Fruit fly (Drosophila melanogaster) whole organism, embryonic: ENCODE data around the gene CG15517.

Experiments used
- CG11398 ChIP-seq: fragments of 200-800 bp; sonication (Bioruptor generic); optimal IDR thresholded peaks from 2 replicates; lab custom pipeline; 2016; ENCODE audit warnings: missing biosample characterization, missing genetic modification characterization
- CG11456 ChIP-seq: fragments of 200-800 bp; sonication (Bioruptor generic); IDR thresholded peaks from 3 replicates; pipeline ENCODE4 v1.3.6; 2022; ENCODE audit warnings: missing biosample characterization, missing genetic modification characterization
- CG12659 ChIP-seq: fragments of 200-800 bp; sonication (Bioruptor generic); optimal IDR thresholded peaks from 3 replicates; lab custom pipeline; 2017; ENCODE audit warnings: mild to moderate bottlenecking, missing biosample characterization, missing genetic modification reagents, missing genetic modification characterization
- CG14710 ChIP-seq: fragments of 200-800 bp; sonication (Bioruptor generic); optimal IDR thresholded peaks from 3 replicates; lab custom pipeline; 2019; ENCODE audit warnings: missing biosample characterization, mild to moderate bottlenecking, missing genetic modification characterization, moderate library complexity
- CG17568 ChIP-seq: fragments of 200-800 bp; sonication (Bioruptor generic); optimal IDR thresholded peaks from 2 replicates; lab custom pipeline; 2018; ENCODE audit warnings: missing biosample characterization, mild to moderate bottlenecking, missing genetic modification characterization, moderate library complexity
- CG17829 ChIP-seq: fragments of 200-800 bp; optimal IDR thresholded peaks from 2 replicates; lab custom pipeline; 2019; ENCODE audit warnings: missing biosample characterization, mild to moderate bottlenecking, missing genetic modification characterization, moderate library complexity
- CG30403 ChIP-seq: fragments of 200-800 bp; sonication (Bioruptor generic); optimal IDR thresholded peaks from 3 replicates; lab custom pipeline; 2016; ENCODE audit warnings: missing biosample characterization, missing genetic modification characterization
- CG3847 ChIP-seq: fragments of 200-800 bp; sonication (Bioruptor generic); IDR thresholded peaks from 2 replicates; pipeline ENCODE4 v1.3.6; 2022; ENCODE audit warnings: missing biosample characterization, missing genetic modification characterization
- CG42726 ChIP-seq: fragments of 200-800 bp; sonication (Bioruptor generic); IDR thresholded peaks from 2 replicates; pipeline ENCODE4 v1.3.6; 2022; ENCODE audit warnings: missing biosample characterization, missing genetic modification characterization; ENCODE audit not compliant: partially characterized antibody
- CG7839 ChIP-seq: fragments of 200-800 bp; sonication (Bioruptor generic); optimal IDR thresholded peaks from 3 replicates; lab custom pipeline; 2018; ENCODE audit warnings: missing biosample characterization, mild to moderate bottlenecking, missing genetic modification characterization, moderate library complexity
- CG8290 ChIP-seq, 3 experiments: fragments of 200-800 bp; sonication (Bioruptor generic); optimal IDR thresholded peaks; 2 replicates each; lab custom pipeline; 2016 to 2019; ENCODE audit warnings: missing biosample characterization in 3 of 3, missing genetic modification characterization in 3 of 3, mild to moderate bottlenecking in 2 of 3, moderate library complexity in 1 of 3
- CG9932 ChIP-seq: fragments of 200-800 bp; sonication (Bioruptor generic); IDR thresholded peaks from 2 replicates; pipeline ENCODE4 v1.3.6; 2022; ENCODE audit warnings: missing biosample characterization, missing genetic modification characterization
- CTCF ChIP-seq: fragments of 200-800 bp; sonication (Bioruptor generic); optimal IDR thresholded peaks from 2 replicates; lab custom pipeline; 2017; ENCODE audit warnings: missing biosample characterization, mild to moderate bottlenecking, missing genetic modification characterization, moderate library complexity
- Camta ChIP-seq: fragments of 200-800 bp; sonication (Bioruptor generic); optimal IDR thresholded peaks from 2 replicates; lab custom pipeline; 2016; ENCODE audit warnings: missing biosample characterization, missing genetic modification characterization
- Deaf1 ChIP-seq: fragments of 200-800 bp; optimal IDR thresholded peaks from 3 replicates; lab custom pipeline; 2019; ENCODE audit warnings: missing biosample characterization, mild to moderate bottlenecking, missing genetic modification characterization, moderate library complexity
- Dek ChIP-seq: fragments of 200-800 bp; sonication (Bioruptor generic); optimal IDR thresholded peaks from 3 replicates; lab custom pipeline; 2019; ENCODE audit warnings: missing biosample characterization, mild to moderate bottlenecking, missing genetic modification characterization, moderate library complexity
- Dip2 ChIP-seq: fragments of 200-800 bp; sonication (Bioruptor generic); IDR thresholded peaks from 2 replicates; pipeline ENCODE4 v1.3.6; 2022; ENCODE audit warnings: missing biosample characterization, missing genetic modification characterization
- Dp ChIP-seq: fragments of 200-800 bp; sonication (Bioruptor generic); optimal IDR thresholded peaks from 2 replicates; lab custom pipeline; 2018; ENCODE audit warnings: missing biosample characterization, mild to moderate bottlenecking, missing genetic modification characterization, moderate library complexity
- Drgx ChIP-seq: fragments of 200-800 bp; sonication (Bioruptor generic); IDR thresholded peaks from 2 replicates; pipeline ENCODE4 v1.3.6; 2022; ENCODE audit warnings: missing biosample characterization, missing genetic modification characterization
- E2f2 ChIP-seq: fragments of 200-800 bp; sonication (Bioruptor generic); IDR thresholded peaks from 2 replicates; pipeline ENCODE4 v1.3.6; 2022; ENCODE audit warnings: missing biosample characterization, missing genetic modification characterization
- Ets65A ChIP-seq: fragments of 200-800 bp; sonication (Bioruptor generic); peaks from one replicate; lab custom pipeline; 2016; ENCODE audit warnings: missing biosample characterization, missing genetic modification characterization
- Fer1 ChIP-seq: fragments of 200-800 bp; sonication (Bioruptor generic); optimal IDR thresholded peaks from 2 replicates; lab custom pipeline; 2017; ENCODE audit warnings: missing biosample characterization, mild to moderate bottlenecking, missing genetic modification characterization
- Hand ChIP-seq: fragments of 200-800 bp; sonication (Bioruptor generic); optimal IDR thresholded peaks from 2 replicates; lab custom pipeline; 2017; ENCODE audit warnings: mild to moderate bottlenecking, missing biosample characterization, missing genetic modification reagents, missing genetic modification characterization
- HmgZ ChIP-seq: fragments of 200-800 bp; sonication (Bioruptor generic); optimal IDR thresholded peaks from 2 replicates; lab custom pipeline; 2018; ENCODE audit warnings: missing biosample characterization, mild to moderate bottlenecking, missing genetic modification characterization
- Hr51 ChIP-seq, 2 experiments: fragments of 200-800 bp; sonication (Bioruptor generic); optimal IDR thresholded peaks; 2 replicates in 1 of 2; 3 replicates in 1 of 2; lab custom pipeline; 2016 to 2018; ENCODE audit warnings: missing biosample characterization in 2 of 2, missing genetic modification characterization in 2 of 2, mild to moderate bottlenecking in 1 of 2, moderate library complexity in 1 of 2
- Lhr ChIP-seq: fragments of 200-800 bp; sonication (Bioruptor generic); optimal IDR thresholded peaks from 3 replicates; lab custom pipeline; 2017; ENCODE audit warnings: mild to moderate bottlenecking, missing biosample characterization, missing genetic modification reagents, missing genetic modification characterization
- MBD-R2 ChIP-seq: fragments of 200-800 bp; sonication (Bioruptor generic); IDR thresholded peaks from 2 replicates; pipeline ENCODE4 v1.3.6; 2022; ENCODE audit warnings: missing biosample characterization, missing genetic modification characterization
- Myb ChIP-seq: fragments of 200-800 bp; sonication (Bioruptor generic); optimal IDR thresholded peaks from 2 replicates; lab custom pipeline; 2016; ENCODE audit warnings: missing biosample characterization, missing genetic modification characterization
- PHDP ChIP-seq: fragments of 200-800 bp; sonication (Bioruptor generic); optimal IDR thresholded peaks from 3 replicates; lab custom pipeline; 2018; ENCODE audit warnings: missing biosample characterization, mild to moderate bottlenecking, missing genetic modification characterization, moderate library complexity
- Ptx1 ChIP-seq: fragments of 200-800 bp; sonication (Bioruptor generic); IDR thresholded peaks from 2 replicates; pipeline ENCODE4 v1.3.6; 2022; ENCODE audit warnings: missing biosample characterization, missing genetic modification characterization
- Xbp1 ChIP-seq: fragments of 200-800 bp; sonication (Bioruptor generic); optimal IDR thresholded peaks from 3 replicates; lab custom pipeline; 2016; ENCODE audit warnings: missing biosample characterization, mild to moderate bottlenecking, missing genetic modification characterization
- cg ChIP-seq: fragments of 200-800 bp; sonication (Bioruptor generic); optimal IDR thresholded peaks from 3 replicates; lab custom pipeline; 2019; ENCODE audit warnings: missing biosample characterization, mild to moderate bottlenecking, missing genetic modification characterization, moderate library complexity
- chinmo ChIP-seq: fragments of 200-800 bp; sonication (Bioruptor generic); IDR thresholded peaks from 4 replicates; pipeline ENCODE4 v1.3.6; 2022; ENCODE audit warnings: missing biosample characterization, missing genetic modification characterization; ENCODE audit not compliant: partially characterized antibody
- lov ChIP-seq, 2 experiments: fragments of 200-800 bp in 1 of 2; fragments of >200 bp in 1 of 2; sonication (Bioruptor generic) in 1 of 2; IDR thresholded peaks in 1 of 2; optimal IDR thresholded peaks in 1 of 2; 2 replicates in 1 of 2; 3 replicates in 1 of 2; pipeline versions ENCODE4 v1.3.6 to Lab custom; 2017 to 2022; ENCODE audit warnings: missing biosample characterization in 1 of 2, missing genetic modification characterization in 1 of 2
- nmo ChIP-seq: fragments of 200-800 bp; sonication (Bioruptor generic); optimal IDR thresholded peaks from 2 replicates; lab custom pipeline; 2018; ENCODE audit warnings: missing biosample characterization, mild to moderate bottlenecking, missing genetic modification characterization, moderate library complexity
- sd ChIP-seq: fragments of 200-800 bp; sonication (Bioruptor generic); optimal IDR thresholded peaks from 3 replicates; lab custom pipeline; 2018; ENCODE audit warnings: missing biosample characterization, mild to moderate bottlenecking, missing genetic modification characterization, moderate library complexity
- slbo ChIP-seq: fragments of 200-800 bp; sonication (Bioruptor generic); IDR thresholded peaks from 2 replicates; pipeline ENCODE4 v1.3.6; 2022; ENCODE audit warnings: missing biosample characterization, missing genetic modification characterization
- stc ChIP-seq: fragments of 200-800 bp; sonication (Bioruptor generic); IDR thresholded peaks from 2 replicates; pipeline ENCODE4 v1.3.6; 2022; ENCODE audit warnings: missing biosample characterization, missing genetic modification characterization
- stwl ChIP-seq: fragments of 200-800 bp; sonication (Bioruptor generic); optimal IDR thresholded peaks from 3 replicates; lab custom pipeline; 2018; ENCODE audit warnings: missing biosample characterization, mild to moderate bottlenecking, missing genetic modification characterization, moderate library complexity
- trem ChIP-seq: fragments of 200-800 bp; optimal IDR thresholded peaks from 3 replicates; lab custom pipeline; 2019; ENCODE audit warnings: missing biosample characterization, mild to moderate bottlenecking, missing genetic modification characterization, moderate library complexity

Gene CG15517

dm6 chr3R:29903775-29904356, at the start of gene CG15517 (continued):
- TF ChIP-seq Dp (GFP tag; lab: Kevin White, UChicago) (peak; percentile 2), nmo (GFP tag; lab: Kevin White, UChicago) (peak; percentile 21), CG30403 (GFP tag; lab: Kevin White, UChicago) (peak; percentile 9), CG12659 (GFP tag; lab: Kevin White, UChicago) (peak; percentile 17), Ptx1 (peak; percentile 43; the same call in 1 of the 2 replicates), CTCF (GFP tag; lab: Kevin White, UChicago) (peak; percentile 95), CG7839 (tag; lab: Kevin White, UChicago) (peak; percentile 38), CG17829 (peak; percentile 30), chinmo (peak; percentile 66; the same call in 1 of the 4 replicates), Dek (tag; lab: Kevin White, UChicago) (peak; percentile 62), Ets65A (peak; percentile 53), Myb (GFP tag; lab: Kevin White, UChicago) (peak; percentile 0), Camta (no peak), CG8290 (GFP tag; optimal IDR thresholded peaks at IDR 0.05; lab: Kevin White, UChicago) (no peak), CG8290 (tag; optimal IDR thresholded peaks at IDR 0.05; lab: Kevin White, UChicago) (no peak), CG11398 (GFP tag; lab: Kevin White, UChicago) (no peak), CG17568 (no peak), CG3847 (0 out of 2 replicates have a peak, but pooled peaks have one; percentile 9), stwl (tag; lab: Kevin White, UChicago) (peak; percentile 86), CG9932 (GFP tag; lab: Robert Waterston, UW) (peak; percentile 54), Hand (GFP tag; lab: Kevin White, UChicago) (no peak), E2f2 (GFP tag; lab: Robert Waterston, UW) (0 out of 2 replicates have a peak, but pooled peaks have one; percentile 18), MBD-R2 (GFP tag; lab: Robert Waterston, UW) (peak; percentile 29; the same call in 1 of the 2 replicates), CG11456 (GFP tag; lab: Robert Waterston, UW) (peak; percentile 58; the same call in 1 of the 3 replicates), Drgx (GFP tag; lab: Robert Waterston, UW) (no peak), Fer1 (GFP tag; lab: Kevin White, UChicago) (peak; percentile 13), HmgZ (peak; percentile 52), Hr51 (GFP tag; optimal IDR thresholded peaks at IDR 0.05; lab: Kevin White, UChicago) (peak in 1 of 2 experiments; percentile 9), stc (GFP tag; lab: Robert Waterston, UW) (no peak), CG14710 (tag; lab: Kevin White, UChicago) (peak; percentile 19), Deaf1 (no peak), Lhr (peak; percentile 29), sd (tag; lab: Kevin White, UChicago) (peak; percentile 17), cg (GFP tag; lab: Kevin White, UChicago) (peak; percentile 2), CG42726 (GFP tag; lab: Robert Waterston, UW) (peak; percentile 61), trem (tag; lab: Kevin White, UChicago) (peak; percentile 3), slbo (GFP tag; lab: Robert Waterston, UW) (peak; percentile 55), Xbp1 (GFP tag; lab: Kevin White, UChicago) (peak; percentile 20), lov (optimal IDR thresholded peaks at IDR 0.05; lab: Kevin White, UChicago) (no peak), lov (GFP tag; IDR thresholded peaks at IDR 0.05; lab: Robert Waterston, UW) (no peak), PHDP (tag; lab: Kevin White, UChicago) (peak; percentile 14), Dip2 (GFP tag; lab: Robert Waterston, UW) (peak; percentile 18; the same call in 1 of the 2 replicates)
